Fruit fly (Drosophila melanogaster) Kc167 (cell line): ENCODE data around the gene CG10026.

Source experiments
- Myc ChIP-seq: fragments of >200 bp; optimal IDR thresholded peaks from 2 replicates; lab custom pipeline; 2017; ENCODE audit warnings: missing external identifiers
- h ChIP-seq: fragments of >200 bp; optimal IDR thresholded peaks from 3 replicates; lab custom pipeline; 2018; ENCODE audit warnings: missing external identifiers
- insv ChIP-seq: fragments of >200 bp; optimal IDR thresholded peaks from 3 replicates; lab custom pipeline; 2018; ENCODE audit warnings: missing external identifiers
- psq ChIP-seq: fragments of >200 bp; optimal IDR thresholded peaks from 2 replicates; lab custom pipeline; 2017; ENCODE audit warnings: missing external identifiers
- ttk ChIP-seq: sonication (Bioruptor generic); optimal IDR thresholded peaks from 2 replicates; lab custom pipeline; 2017; ENCODE audit warnings: missing external identifiers

dm6 chr2L:19429731-19430130, 24.3 kb upstream of the CG10026 start:
- TF ChIP-seq Myc (lab: Kevin White, UChicago), result no peak
- TF ChIP-seq insv (lab: Kevin White, UChicago), result no peak
- TF ChIP-seq h, result no peak
- TF ChIP-seq psq, result no peak
- TF ChIP-seq ttk (lab: Kevin White, UChicago), result no peak
